Worm (Caenorhabditis elegans) whole organism, L4 larva: ENCODE data around the gene F57C2.5.

ENCODE experiments used
- F10B5.3 ChIP-seq: sonication (generic microtip); optimal IDR thresholded peaks from 2 replicates; lab custom pipeline; 2016; ENCODE audit warnings: mild to moderate bottlenecking, missing genetic modification characterization, missing compliant biosample characterization
- F37D6.2 ChIP-seq: sonication (generic microtip); optimal IDR thresholded peaks from 2 replicates; lab custom pipeline; 2016; ENCODE audit warnings: mild to moderate bottlenecking, missing genetic modification characterization, missing compliant biosample characterization
- F49E8.2 ChIP-seq: sonication (generic microtip); optimal IDR thresholded peaks from 2 replicates; lab custom pipeline; 2016; ENCODE audit warnings: missing compliant biosample characterization, mild to moderate bottlenecking, missing genetic modification characterization, borderline replicate concordance
- R02D3.7 ChIP-seq: fragments of 150-350 bp; sonication (generic microtip); optimal IDR thresholded peaks from 3 replicates; lab custom pipeline; 2014; ENCODE audit warnings: missing biosample characterization, missing genetic modification characterization
- T20F7.1 ChIP-seq: fragments of 200-800 bp; sonication (Bioruptor generic); optimal IDR thresholded peaks from 2 replicates; lab custom pipeline; 2018; ENCODE audit warnings: mild to moderate bottlenecking, missing genetic modification characterization, missing compliant biosample characterization
- T26A8.4 ChIP-seq: fragments of 200-800 bp; sonication (Bioruptor generic); IDR thresholded peaks from 2 replicates; pipeline ENCODE4 v1.3.6; 2022; ENCODE audit warnings: missing genetic modification characterization, missing compliant biosample characterization
- Y105C5A.15 ChIP-seq: fragments of 200-800 bp; sonication (Bioruptor generic); IDR thresholded peaks from 2 replicates; pipeline ENCODE4 v1.3.6; 2022; ENCODE audit warnings: missing genetic modification characterization, missing compliant biosample characterization
- Y48G9A.11 ChIP-seq: fragments of 200-800 bp; sonication (Bioruptor generic); IDR thresholded peaks from 2 replicates; pipeline ENCODE4 v1.3.6; 2022; ENCODE audit warnings: missing genetic modification reagents, missing genetic modification characterization, missing compliant biosample characterization
- ZK546.5 ChIP-seq, 2 experiments: sonication (generic microtip); optimal IDR thresholded peaks; 2 replicates each; lab custom pipeline; 2017; ENCODE audit warnings: missing biosample characterization in 2 of 2, missing genetic modification characterization in 2 of 2
- aha-1 ChIP-seq: fragments of 150-350 bp; peaks from one replicate; lab custom pipeline; 2014; ENCODE audit warnings: missing biosample characterization, missing genetic modification characterization
- ama-1 ChIP-seq: fragments of 150-350 bp; optimal IDR thresholded peaks from 2 replicates; lab custom pipeline; 2014; ENCODE audit warnings: inconsistent platforms, mixed read lengths
- ceh-20 ChIP-seq: fragments of 200-800 bp; sonication (Bioruptor generic); IDR thresholded peaks from 2 replicates; pipeline ENCODE4 v1.3.6; 2022; ENCODE audit warnings: missing genetic modification reagents, missing genetic modification characterization, missing compliant biosample characterization
- ceh-28 ChIP-seq: fragments of 150-350 bp; optimal IDR thresholded peaks from 2 replicates; lab custom pipeline; 2014; ENCODE audit warnings: missing biosample characterization, missing genetic modification reagents, missing genetic modification characterization
- ceh-82 ChIP-seq: sonication (generic microtip); optimal IDR thresholded peaks from 2 replicates; lab custom pipeline; 2017; ENCODE audit warnings: missing biosample characterization, missing genetic modification characterization
- ces-1 ChIP-seq: fragments of 150-350 bp; sonication (generic microtip); optimal IDR thresholded peaks from 4 replicates; lab custom pipeline; 2014; ENCODE audit warnings: missing biosample characterization, missing genetic modification reagents, missing genetic modification characterization
- cey-2 ChIP-seq: sonication (generic microtip); optimal IDR thresholded peaks from 3 replicates; lab custom pipeline; 2017; ENCODE audit warnings: missing genetic modification characterization, mild to moderate bottlenecking, missing compliant biosample characterization, antibody characterized with exemption, borderline replicate concordance; ENCODE audit not compliant: insufficient read depth
- ctbp-1 ChIP-seq: fragments of 200-800 bp; sonication (Bioruptor generic); IDR thresholded peaks from 2 replicates; pipeline ENCODE4 v1.3.6; 2022; ENCODE audit warnings: missing genetic modification reagents, missing genetic modification characterization, missing compliant biosample characterization
- daf-16 ChIP-seq, 3 experiments: sonication (generic microtip); optimal IDR thresholded peaks; 2 replicates each; lab custom pipeline; 2016 to 2017; ENCODE audit warnings: missing genetic modification characterization in 3 of 3, missing genetic modification reagents in 3 of 3, mild to moderate bottlenecking in 2 of 3, missing compliant biosample characterization in 2 of 3, missing biosample characterization in 1 of 3, moderate library complexity in 1 of 3
- daf-8 ChIP-seq: fragments of 200-800 bp; sonication (Bioruptor generic); IDR thresholded peaks from 2 replicates; pipeline ENCODE4 v1.3.6; 2022; ENCODE audit warnings: missing genetic modification characterization, missing compliant biosample characterization
- dmd-9 ChIP-seq: fragments of 200-800 bp; sonication (Bioruptor generic); IDR thresholded peaks from 2 replicates; pipeline ENCODE4 v1.3.6; 2022; ENCODE audit warnings: missing genetic modification reagents, missing genetic modification characterization, missing compliant biosample characterization
- dpl-1 ChIP-seq: fragments of 150-350 bp; optimal IDR thresholded peaks from 2 replicates; lab custom pipeline; 2014; ENCODE audit warnings: missing biosample characterization, missing genetic modification reagents, missing genetic modification characterization
- dve-1 ChIP-seq: sonication (generic microtip); optimal IDR thresholded peaks from 2 replicates; lab custom pipeline; 2017; ENCODE audit warnings: antibody characterized with exemption, mild to moderate bottlenecking, missing genetic modification characterization, missing compliant biosample characterization; ENCODE audit not compliant: insufficient read depth
- egl-43 ChIP-seq: fragments of 200-800 bp; sonication (Bioruptor generic); IDR thresholded peaks from 2 replicates; pipeline ENCODE4 v1.3.6; 2022; ENCODE audit warnings: missing genetic modification reagents, missing genetic modification characterization, missing compliant biosample characterization
- fos-1 ChIP-seq: fragments of 150-350 bp; optimal IDR thresholded peaks from 2 replicates; lab custom pipeline; 2014; ENCODE audit warnings: missing biosample characterization, missing genetic modification characterization
- hlh-30 ChIP-seq: sonication (generic microtip); optimal IDR thresholded peaks from 2 replicates; lab custom pipeline; 2017; ENCODE audit warnings: antibody characterized with exemption, mild to moderate bottlenecking, missing genetic modification characterization, missing compliant biosample characterization; ENCODE audit not compliant: insufficient read depth
- lin-1 ChIP-seq: fragments of 200-800 bp; sonication (Bioruptor generic); IDR thresholded peaks from 2 replicates; pipeline ENCODE4 v1.3.6; 2022; ENCODE audit warnings: missing genetic modification reagents, missing genetic modification characterization, missing compliant biosample characterization
- lin-29 ChIP-seq: fragments of 200-800 bp; sonication (Bioruptor generic); IDR thresholded peaks from 2 replicates; pipeline ENCODE4 v1.3.6; 2022; ENCODE audit warnings: missing genetic modification reagents, missing genetic modification characterization, missing compliant biosample characterization
- lin-38 ChIP-seq: fragments of 200-800 bp; sonication (Bioruptor generic); IDR thresholded peaks from 2 replicates; pipeline ENCODE4 v1.3.6; 2022; ENCODE audit warnings: missing genetic modification reagents, missing genetic modification characterization, missing compliant biosample characterization
- lir-3 ChIP-seq: sonication (generic microtip); optimal IDR thresholded peaks from 2 replicates; lab custom pipeline; 2016; ENCODE audit warnings: mild to moderate bottlenecking, missing genetic modification characterization, missing compliant biosample characterization
- madf-5 ChIP-seq, 2 experiments: fragments of 200-800 bp; sonication (Bioruptor generic); IDR thresholded peaks; 2 replicates each; pipeline ENCODE4 v1.3.6; 2022; ENCODE audit warnings: missing compliant biosample characterization in 2 of 2, missing genetic modification characterization in 2 of 2
- madf-9 ChIP-seq: fragments of 200-800 bp; sonication (Bioruptor generic); conservative IDR thresholded peaks from 2 replicates; pipeline ENCODE4 v1.3.6; 2022; ENCODE audit warnings: missing genetic modification reagents, missing genetic modification characterization, missing compliant biosample characterization
- mdt-29 ChIP-seq: fragments of 200-800 bp; sonication (Bioruptor generic); IDR thresholded peaks from 2 replicates; pipeline ENCODE4 v1.3.6; 2022; ENCODE audit warnings: missing genetic modification reagents, missing genetic modification characterization, missing compliant biosample characterization
- mes-2 ChIP-seq: sonication (generic microtip); optimal IDR thresholded peaks from 2 replicates; lab custom pipeline; 2016; ENCODE audit warnings: missing genotype, mild to moderate bottlenecking, missing genetic modification characterization, missing compliant biosample characterization; ENCODE audit not compliant: poor library complexity, severe bottlenecking
- mxl-3 ChIP-seq: fragments of 200-800 bp; sonication (Bioruptor generic); optimal IDR thresholded peaks from 2 replicates; lab custom pipeline; 2018; ENCODE audit warnings: mild to moderate bottlenecking, missing genetic modification characterization, missing compliant biosample characterization
- nhr-10 ChIP-seq: fragments of 150-350 bp; optimal IDR thresholded peaks from 2 replicates; lab custom pipeline; 2014; ENCODE audit warnings: missing biosample characterization, missing genetic modification characterization
- nhr-237 ChIP-seq: sonication (generic microtip); optimal IDR thresholded peaks from 2 replicates; lab custom pipeline; 2017; ENCODE audit warnings: missing biosample characterization, missing genetic modification characterization
- nhr-25 ChIP-seq: sonication (generic microtip); optimal IDR thresholded peaks from 2 replicates; lab custom pipeline; 2017; ENCODE audit warnings: missing genetic modification characterization, mild to moderate bottlenecking, missing compliant biosample characterization, antibody characterized with exemption, moderate library complexity, borderline replicate concordance; ENCODE audit not compliant: insufficient read depth
- nhr-28 ChIP-seq: fragments of 150-350 bp; optimal IDR thresholded peaks from 2 replicates; lab custom pipeline; 2014; ENCODE audit warnings: missing biosample characterization, missing genetic modification characterization
- nhr-48 ChIP-seq: sonication (generic microtip); optimal IDR thresholded peaks from 2 replicates; lab custom pipeline; 2016; ENCODE audit warnings: mild to moderate bottlenecking, missing genetic modification characterization, missing compliant biosample characterization
- php-3 ChIP-seq: fragments of 200-800 bp; sonication (Bioruptor generic); IDR thresholded peaks from 2 replicates; pipeline ENCODE4 v1.3.6; 2022; ENCODE audit warnings: missing genetic modification reagents, missing genetic modification characterization, missing compliant biosample characterization
- saeg-2 ChIP-seq: fragments of 200-800 bp; sonication (Bioruptor generic); IDR thresholded peaks from 2 replicates; pipeline ENCODE4 v1.3.6; 2022; ENCODE audit warnings: missing genetic modification reagents, missing genetic modification characterization, missing compliant biosample characterization
- sdz-12 ChIP-seq: fragments of 200-800 bp; sonication (Bioruptor generic); optimal IDR thresholded peaks from 2 replicates; lab custom pipeline; 2018; ENCODE audit warnings: mild to moderate bottlenecking, missing genetic modification characterization, missing compliant biosample characterization
- set-16 ChIP-seq: fragments of 200-800 bp; sonication (Bioruptor generic); IDR thresholded peaks from 2 replicates; pipeline ENCODE4 v1.3.6; 2022; ENCODE audit warnings: missing genetic modification reagents, missing genetic modification characterization, missing compliant biosample characterization
- spr-3 ChIP-seq: fragments of 200-800 bp; sonication (Bioruptor generic); optimal IDR thresholded peaks from 2 replicates; lab custom pipeline; 2018; ENCODE audit warnings: mild to moderate bottlenecking, missing genetic modification characterization, missing compliant biosample characterization
- unc-130 ChIP-seq: sonication (generic microtip); optimal IDR thresholded peaks from 2 replicates; lab custom pipeline; 2016; ENCODE audit warnings: missing genetic modification reagents, missing genetic modification characterization, missing compliant biosample characterization
- zag-1 ChIP-seq: fragments of 150-350 bp; optimal IDR thresholded peaks from 2 replicates; lab custom pipeline; 2014; ENCODE audit warnings: missing biosample characterization, missing genetic modification characterization
- zfp-3 ChIP-seq: fragments of 200-800 bp; sonication (Bioruptor generic); conservative IDR thresholded peaks from 2 replicates; pipeline ENCODE4 v1.3.6; 2022; ENCODE audit warnings: missing genetic modification reagents, missing genetic modification characterization, missing compliant biosample characterization
- zip-11 ChIP-seq: fragments of 200-800 bp; sonication (Bioruptor generic); IDR thresholded peaks from 2 replicates; pipeline ENCODE4 v1.3.6; 2022; ENCODE audit warnings: missing genetic modification characterization, missing compliant biosample characterization
- zip-2 ChIP-seq: fragments of 150-350 bp; optimal IDR thresholded peaks from 2 replicates; lab custom pipeline; 2014; ENCODE audit warnings: missing biosample characterization, missing genetic modification characterization
- ztf-11 ChIP-seq: fragments of 150-350 bp; optimal IDR thresholded peaks from 2 replicates; lab custom pipeline; 2014; ENCODE audit warnings: missing biosample characterization, missing genetic modification characterization

The F57C2.5 gene

DNA sequence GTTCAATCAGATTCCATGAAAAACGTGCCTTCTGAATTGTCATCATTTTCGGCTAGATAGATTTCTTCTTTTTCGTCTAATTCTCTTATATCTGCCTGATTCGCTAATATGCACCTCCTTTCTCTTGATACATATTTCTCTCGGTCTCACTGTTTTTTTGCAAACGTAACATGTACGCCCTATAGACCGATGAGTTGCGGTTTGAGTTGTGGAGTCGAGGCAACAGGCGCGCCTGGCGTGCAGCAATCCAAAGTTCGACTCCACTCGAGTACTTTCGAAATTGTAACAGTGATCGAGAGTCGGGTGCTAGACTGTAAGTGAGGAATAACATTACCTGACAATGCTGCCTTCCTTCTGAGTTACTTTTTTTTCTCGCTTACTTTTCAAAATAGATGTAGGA is 31.2 kb downstream of the F57C2.5 start:
- TF ChIP-seq sdz-12 (GFP tag; lab: Kevin White, UChicago): peak; percentile 59
- TF ChIP-seq set-16: peak; percentile 24; the same call in 1 of the 2 replicates
- peak; percentile 86 for TF ChIP-seq Y105C5A.15 (GFP tag; lab: Robert Waterston, UW)
- peak; percentile 71 for TF ChIP-seq php-3
- TF ChIP-seq daf-8 (GFP tag; lab: Robert Waterston, UW): 0 out of 2 replicates have a peak, but pooled peaks have one; percentile 58
- TF ChIP-seq T26A8.4: peak; percentile 88
- TF ChIP-seq nhr-237 (tag; lab: Kevin White, UChicago): no peak
- 0 out of 2 replicates have a peak, but pooled peaks have one; percentile 67 for TF ChIP-seq saeg-2 (GFP tag; lab: Robert Waterston, UW)
- TF ChIP-seq nhr-48 (tag; lab: Kevin White, UChicago): peak; percentile 87
- TF ChIP-seq lin-1 (GFP tag; lab: Robert Waterston, UW): peak; percentile 87
- peak; percentile 92 for TF ChIP-seq mes-2 (tag; lab: Kevin White, UChicago)
- TF ChIP-seq F49E8.2: peak; percentile 78
- TF ChIP-seq ces-1: no peak
- TF ChIP-seq R02D3.7 (tag; lab: Kevin White, UChicago): peak; percentile 7
- TF ChIP-seq dpl-1 (GFP tag; lab: Kevin White, UChicago): peak; percentile 68
- peak; percentile 97 for TF ChIP-seq egl-43
- peak; percentile 78 to 88; a peak in 2 of 4 replicates for TF ChIP-seq madf-5 (GFP tag; IDR thresholded peaks at IDR 0.05; lab: Robert Waterston, UW)
- peak; percentile 76 for TF ChIP-seq dmd-9 (GFP tag; lab: Robert Waterston, UW)
- TF ChIP-seq ceh-28 (tag; lab: Kevin White, UChicago): no peak
- peak; percentile 76 for TF ChIP-seq ctbp-1 (GFP tag; lab: Robert Waterston, UW)
- no peak for TF ChIP-seq ZK546.5 (tag; optimal IDR thresholded peaks at IDR 0.05; lab: Kevin White, UChicago)
- TF ChIP-seq lin-38 (GFP tag; lab: Robert Waterston, UW): peak; percentile 85
- TF ChIP-seq nhr-25: peak; percentile 80
- TF ChIP-seq F10B5.3: peak; percentile 57
- TF ChIP-seq mdt-29 (GFP tag; lab: Robert Waterston, UW): peak; percentile 77; the same call in 1 of the 2 replicates
- peak; percentile 63 for TF ChIP-seq nhr-10 (tag; lab: Kevin White, UChicago)
- peak; percentile 90 for TF ChIP-seq dve-1 (tag; lab: Kevin White, UChicago)
- TF ChIP-seq unc-130 (GFP tag; lab: Kevin White, UChicago): peak; percentile 92
- TF ChIP-seq cey-2 (tag; lab: Kevin White, UChicago): peak; percentile 26
- TF ChIP-seq fos-1: no peak
- TF ChIP-seq daf-16 (GFP tag; optimal IDR thresholded peaks at IDR 0.05; lab: Kevin White, UChicago): peak; percentile 60 to 92
- peak; percentile 77 for TF ChIP-seq daf-16 (tag; optimal IDR thresholded peaks at IDR 0.05; lab: Kevin White, UChicago)
- TF ChIP-seq lin-29 (GFP tag; lab: Robert Waterston, UW): peak; percentile 63
- peak; percentile 74 for TF ChIP-seq T20F7.1 (GFP tag; lab: Kevin White, UChicago)
- peak; percentile 83 for TF ChIP-seq mxl-3
- TF ChIP-seq zfp-3 (GFP tag; lab: Robert Waterston, UW): peak; percentile 86
- TF ChIP-seq ztf-11 (tag; lab: Kevin White, UChicago): no peak
- TF ChIP-seq ceh-20 (GFP tag; lab: Robert Waterston, UW): peak; percentile 78
- TF ChIP-seq F37D6.2: peak; percentile 74
- peak; percentile 91 for TF ChIP-seq nhr-28 (tag; lab: Kevin White, UChicago)
- no peak for TF ChIP-seq ama-1 (lab: Kevin White, UChicago)
- TF ChIP-seq lir-3 (tag; lab: Kevin White, UChicago): peak; percentile 88
- peak; percentile 83 for TF ChIP-seq spr-3 (GFP tag; lab: Kevin White, UChicago)
- TF ChIP-seq Y48G9A.11 (GFP tag; lab: Robert Waterston, UW): peak; percentile 81
- no peak for TF ChIP-seq zag-1 (tag; lab: Kevin White, UChicago)
- peak; percentile 79 for TF ChIP-seq madf-9 (GFP tag; lab: Robert Waterston, UW)
- TF ChIP-seq hlh-30 (tag; lab: Kevin White, UChicago): peak; percentile 81
- TF ChIP-seq aha-1 (tag; lab: Kevin White, UChicago): peak; percentile 99
- TF ChIP-seq zip-2 (tag; lab: Kevin White, UChicago): peak; percentile 41
- TF ChIP-seq zip-11 (GFP tag; lab: Robert Waterston, UW): 0 out of 2 replicates have a peak, but pooled peaks have one; percentile 37
- TF ChIP-seq ceh-82 (tag; lab: Kevin White, UChicago): no peak
